Worm (Caenorhabditis elegans): ENCODE measurements around the gene twk-14.

DNA sequence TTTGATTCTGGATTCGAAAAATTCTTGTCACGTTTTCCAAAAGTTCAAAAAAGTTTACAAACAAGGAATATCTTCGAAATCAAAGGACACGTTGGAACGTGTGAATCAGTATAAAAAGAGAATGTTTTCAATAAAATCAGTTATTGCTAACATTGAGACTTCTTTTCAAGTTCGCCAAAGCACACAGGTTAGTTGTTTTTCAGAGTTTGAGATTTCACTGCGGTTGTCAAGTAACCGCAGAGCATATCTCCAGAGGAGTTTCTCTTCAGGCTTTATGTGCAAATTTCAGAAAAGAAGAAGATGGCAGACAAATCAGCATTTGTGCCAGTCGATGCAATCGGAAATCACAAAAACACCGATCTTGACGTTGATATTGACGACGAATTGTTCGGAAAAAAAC is 9.4 kb downstream of the twk-14 start, which contains the start of gene K01D12.15:
- TF ChIP-seq lin-15B (tag; optimal IDR thresholded peaks at IDR 0.05) = no peak
- TF ChIP-seq pha-4 (tag; optimal IDR thresholded peaks at IDR 0.05) = no peak
- no peak for TF ChIP-seq R02D3.7 (tag; optimal IDR thresholded peaks at IDR 0.05)

All from whole organism, L3 larva.